Fruit fly (Drosophila melanogaster): ENCODE data around the gene CG7878.

DNA sequence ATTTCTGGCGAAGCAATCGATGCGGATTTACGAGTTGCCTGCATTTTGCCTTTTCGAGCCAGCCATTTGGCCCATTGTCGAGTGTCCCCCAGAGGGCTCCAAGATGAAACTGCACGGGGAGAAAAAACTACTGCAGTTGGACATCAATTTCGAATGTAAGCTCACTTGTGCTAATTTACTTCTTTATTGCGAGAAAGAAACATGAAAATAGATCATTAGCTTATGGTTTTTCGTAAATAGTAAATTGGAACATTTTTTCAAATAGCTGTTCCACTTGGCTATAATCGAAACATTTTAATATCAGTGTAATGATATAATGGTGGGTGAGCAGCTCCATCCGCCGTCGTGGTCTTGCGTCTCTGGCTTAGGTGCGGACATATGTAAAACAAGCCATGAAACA, 9.9 kb downstream of the CG7878 start:
- TF ChIP-seq Clk (GFP tag; optimal IDR thresholded peaks at IDR 0.05), result no peak
- no peak for TF ChIP-seq CG12768 (GFP tag; optimal IDR thresholded peaks at IDR 0.05)
- TF ChIP-seq CG14711 (tag; optimal IDR thresholded peaks at IDR 0.05), result no peak
- TF ChIP-seq tj (GFP tag; optimal IDR thresholded peaks at IDR 0.05), result no peak
- no peak for TF ChIP-seq kay (GFP tag; ENCODE audit: borderline replicate concordance)
- TF ChIP-seq CG7101 (tag; optimal IDR thresholded peaks at IDR 0.05), result no peak
- TF ChIP-seq CG7045 (GFP tag; optimal IDR thresholded peaks at IDR 0.05), result no peak
- TF ChIP-seq Hr96 (GFP tag; optimal IDR thresholded peaks at IDR 0.05), result no peak
